Fruit fly (Drosophila melanogaster) whole organism, embryonic: ENCODE measurements around the gene CG7430.

Source experiments
- Adf1 ChIP-seq: fragments of 200-800 bp; sonication (Bioruptor generic); IDR thresholded peaks from 2 replicates; pipeline ENCODE4 v1.3.6; 2022; ENCODE audit warnings: missing biosample characterization, missing genetic modification characterization
- Asciz ChIP-seq: fragments of 200-800 bp; sonication (Bioruptor generic); optimal IDR thresholded peaks from 2 replicates; lab custom pipeline; 2017; ENCODE audit warnings: missing biosample characterization, mild to moderate bottlenecking, missing genetic modification characterization, missing genetic modification reagents
- BEAF-32 ChIP-seq: fragments of 200-800 bp; sonication (Bioruptor generic); optimal IDR thresholded peaks from 3 replicates; lab custom pipeline; 2017; ENCODE audit warnings: missing biosample characterization, missing genetic modification characterization, mild to moderate bottlenecking, moderate library complexity, missing genetic modification reagents
- BtbVII ChIP-seq: fragments of 200-800 bp; sonication (Bioruptor generic); optimal IDR thresholded peaks from 3 replicates; lab custom pipeline; 2017; ENCODE audit warnings: missing biosample characterization, mild to moderate bottlenecking, missing genetic modification characterization
- CG11695 ChIP-seq: fragments of 200-800 bp; sonication (Bioruptor generic); IDR thresholded peaks from 3 replicates; pipeline ENCODE4 v1.3.6; 2022; ENCODE audit warnings: missing biosample characterization, missing genetic modification characterization
- CG12769 ChIP-seq: fragments of 200-800 bp; sonication (Bioruptor generic); optimal IDR thresholded peaks from 2 replicates; lab custom pipeline; 2019; ENCODE audit warnings: missing biosample characterization, mild to moderate bottlenecking, missing genetic modification characterization, moderate library complexity
- CG13296 ChIP-seq: fragments of 200-800 bp; sonication (Bioruptor generic); optimal IDR thresholded peaks from 3 replicates; lab custom pipeline; 2018; ENCODE audit warnings: missing biosample characterization, mild to moderate bottlenecking, missing genetic modification characterization
- CG13894 ChIP-seq: fragments of 200-800 bp; sonication (Bioruptor generic); optimal IDR thresholded peaks from 3 replicates; lab custom pipeline; 2018; ENCODE audit warnings: missing biosample characterization, mild to moderate bottlenecking, missing genetic modification characterization, moderate library complexity
- CG1603 ChIP-seq: fragments of 200-800 bp; sonication (Bioruptor generic); optimal IDR thresholded peaks from 2 replicates; lab custom pipeline; 2019; ENCODE audit warnings: missing biosample characterization, mild to moderate bottlenecking, missing genetic modification characterization, moderate library complexity
- CG17385 ChIP-seq: fragments of 200-800 bp; sonication (Bioruptor generic); optimal IDR thresholded peaks from 3 replicates; lab custom pipeline; 2018; ENCODE audit warnings: missing biosample characterization, mild to moderate bottlenecking, missing genetic modification characterization
- CG2120 ChIP-seq: fragments of 200-800 bp; sonication (Bioruptor generic); optimal IDR thresholded peaks from 3 replicates; lab custom pipeline; 2016; ENCODE audit warnings: missing biosample characterization, missing genetic modification characterization
- CG3163 ChIP-seq: fragments of 200-800 bp; sonication (Bioruptor generic); optimal IDR thresholded peaks from 3 replicates; lab custom pipeline; 2016; ENCODE audit warnings: missing biosample characterization, missing genetic modification characterization
- CG32532 ChIP-seq: fragments of 200-800 bp; sonication (Bioruptor generic); IDR thresholded peaks from 2 replicates; pipeline ENCODE4 v1.3.6; 2022; ENCODE audit warnings: missing biosample characterization, missing genetic modification characterization
- CG33557 ChIP-seq: fragments of 200-800 bp; sonication (Bioruptor generic); optimal IDR thresholded peaks from 2 replicates; lab custom pipeline; 2019; ENCODE audit warnings: missing biosample characterization, mild to moderate bottlenecking, missing genetic modification characterization, moderate library complexity
- CG34224 ChIP-seq: fragments of 200-800 bp; sonication (Bioruptor generic); IDR thresholded peaks from 3 replicates; pipeline ENCODE4 v1.3.6; 2022; ENCODE audit warnings: missing biosample characterization, missing genetic modification characterization; ENCODE audit not compliant: partially characterized antibody
- CG34422 ChIP-seq: fragments of 200-800 bp; sonication (Bioruptor generic); IDR thresholded peaks from 3 replicates; pipeline ENCODE4 v1.3.6; 2022; ENCODE audit warnings: missing biosample characterization, missing genetic modification characterization
- CG6175 ChIP-seq: fragments of 200-800 bp; sonication (Bioruptor generic); IDR thresholded peaks from 3 replicates; pipeline ENCODE4 v1.3.6; 2022; ENCODE audit warnings: missing biosample characterization, missing genetic modification characterization
- CG7987 ChIP-seq: fragments of 200-800 bp; sonication (Bioruptor generic); optimal IDR thresholded peaks from 2 replicates; lab custom pipeline; 2018; ENCODE audit warnings: missing biosample characterization, mild to moderate bottlenecking, missing genetic modification characterization, moderate library complexity
- Camta ChIP-seq: fragments of 200-800 bp; sonication (Bioruptor generic); optimal IDR thresholded peaks from 2 replicates; lab custom pipeline; 2016; ENCODE audit warnings: missing biosample characterization, missing genetic modification characterization
- HLH4C ChIP-seq: fragments of 200-800 bp; sonication (Bioruptor generic); IDR thresholded peaks from 3 replicates; pipeline ENCODE4 v1.3.6; 2022; ENCODE audit warnings: missing biosample characterization, missing genetic modification characterization; ENCODE audit not compliant: partially characterized antibody
- Hmr ChIP-seq: fragments of 200-800 bp; sonication (Bioruptor generic); optimal IDR thresholded peaks from 3 replicates; lab custom pipeline; 2017; ENCODE audit warnings: mild to moderate bottlenecking, missing biosample characterization, missing genetic modification reagents, missing genetic modification characterization
- Hsf ChIP-seq: fragments of 200-800 bp; sonication (Bioruptor generic); optimal IDR thresholded peaks from 3 replicates; lab custom pipeline; 2016; ENCODE audit warnings: missing biosample characterization, missing genetic modification characterization
- MBD-R2 ChIP-seq: fragments of 200-800 bp; sonication (Bioruptor generic); IDR thresholded peaks from 2 replicates; pipeline ENCODE4 v1.3.6; 2022; ENCODE audit warnings: missing biosample characterization, missing genetic modification characterization
- Myb ChIP-seq: fragments of 200-800 bp; sonication (Bioruptor generic); optimal IDR thresholded peaks from 2 replicates; lab custom pipeline; 2016; ENCODE audit warnings: missing biosample characterization, missing genetic modification characterization
- Trl ChIP-seq, 3 experiments: fragments of >200 bp in 2 of 3; fragments of 200-800 bp in 1 of 3; sonication (Bioruptor generic) in 1 of 3; optimal IDR thresholded peaks; 2 replicates in 1 of 3; 3 replicates in 2 of 3; lab custom pipeline; 2016 to 2017; ENCODE audit warnings: missing biosample characterization in 1 of 3, missing genetic modification characterization in 1 of 3
- ab ChIP-seq: fragments of 200-800 bp; sonication (Bioruptor generic); optimal IDR thresholded peaks from 2 replicates; lab custom pipeline; 2016; ENCODE audit warnings: missing biosample characterization, missing genetic modification characterization
- cwo ChIP-seq: fragments of 200-800 bp; sonication (Bioruptor generic); optimal IDR thresholded peaks from 3 replicates; lab custom pipeline; 2017; ENCODE audit warnings: missing biosample characterization, missing genetic modification characterization, mild to moderate bottlenecking, moderate library complexity, missing genetic modification reagents
- emc ChIP-seq: fragments of 200-800 bp; sonication (Bioruptor generic); optimal IDR thresholded peaks from 2 replicates; lab custom pipeline; 2016; ENCODE audit warnings: missing biosample characterization, missing genetic modification characterization
- ewg ChIP-seq: fragments of 200-800 bp; sonication (Bioruptor generic); optimal IDR thresholded peaks from 3 replicates; lab custom pipeline; 2017; ENCODE audit warnings: mild to moderate bottlenecking, missing biosample characterization, missing genetic modification reagents, missing genetic modification characterization
- fu2 ChIP-seq: fragments of 200-800 bp; sonication (Bioruptor generic); optimal IDR thresholded peaks from 2 replicates; lab custom pipeline; 2016; ENCODE audit warnings: missing biosample characterization, missing genetic modification characterization
- gro ChIP-seq: fragments of 200-800 bp; sonication (Bioruptor generic); optimal IDR thresholded peaks from 2 replicates; lab custom pipeline; 2016; ENCODE audit warnings: missing biosample characterization, missing genetic modification characterization
- hth ChIP-seq: fragments of >200 bp; optimal IDR thresholded peaks from 2 replicates; lab custom pipeline; 2017; ENCODE audit warnings: inconsistent platforms
- kah ChIP-seq: fragments of 200-800 bp; sonication (Bioruptor generic); optimal IDR thresholded peaks from 2 replicates; lab custom pipeline; 2018; ENCODE audit warnings: missing biosample characterization, mild to moderate bottlenecking, missing genetic modification characterization
- lilli ChIP-seq: fragments of 200-800 bp; sonication (Bioruptor generic); optimal IDR thresholded peaks from 3 replicates; lab custom pipeline; 2016; ENCODE audit warnings: missing biosample characterization, missing genetic modification characterization
- mam ChIP-seq: fragments of 200-800 bp; sonication (Bioruptor generic); optimal IDR thresholded peaks from 3 replicates; lab custom pipeline; 2016; ENCODE audit warnings: missing biosample characterization, missing genetic modification characterization
- mirr ChIP-seq: fragments of 200-800 bp; sonication (Bioruptor generic); optimal IDR thresholded peaks from 3 replicates; lab custom pipeline; 2018; ENCODE audit warnings: missing biosample characterization, mild to moderate bottlenecking, missing genetic modification characterization
- nerfin-2 ChIP-seq: fragments of 200-800 bp; sonication (Bioruptor generic); IDR thresholded peaks from 2 replicates; pipeline ENCODE4 v1.3.6; 2022; ENCODE audit warnings: missing biosample characterization, missing genetic modification characterization; ENCODE audit not compliant: partially characterized antibody
- pan ChIP-seq, 4 experiments: fragments of >200 bp in 3 of 4; fragments of 200-800 bp in 1 of 4; sonication (Bioruptor generic) in 1 of 4; optimal IDR thresholded peaks in 3 of 4; IDR thresholded peaks in 1 of 4; 2 replicates each; pipeline versions ENCODE4 v1.3.6 to Lab custom; 2017 to 2022; ENCODE audit warnings: missing biosample characterization in 2 of 4, missing genetic modification characterization in 2 of 4, mixed read lengths in 1 of 4
- pho ChIP-seq: fragments of 200-800 bp; sonication (Bioruptor generic); optimal IDR thresholded peaks from 2 replicates; lab custom pipeline; 2016; ENCODE audit warnings: missing biosample characterization, missing genetic modification characterization
- prd ChIP-seq, 3 experiments: fragments of >200 bp in 2 of 3; fragments of 200-800 bp in 1 of 3; sonication (Bioruptor generic) in 1 of 3; optimal IDR thresholded peaks in 2 of 3; IDR thresholded peaks in 1 of 3; 2 replicates in 2 of 3; 3 replicates in 1 of 3; pipeline versions ENCODE4 v1.3.6 to Lab custom; 2017 to 2022; ENCODE audit warnings: missing biosample characterization in 1 of 3, missing genetic modification characterization in 1 of 3
- pros ChIP-seq: fragments of 200-800 bp; sonication (Bioruptor generic); optimal IDR thresholded peaks from 3 replicates; lab custom pipeline; 2019; ENCODE audit warnings: missing biosample characterization, mild to moderate bottlenecking, missing genetic modification characterization, moderate library complexity
- rib ChIP-seq: fragments of 200-800 bp; sonication (Bioruptor generic); IDR thresholded peaks from 2 replicates; pipeline ENCODE4 v1.3.6; 2022; ENCODE audit warnings: missing biosample characterization, missing genetic modification characterization
- sna ChIP-seq: fragments of 200-800 bp; sonication (Bioruptor generic); IDR thresholded peaks from 2 replicates; pipeline ENCODE4 v1.3.6; 2022; ENCODE audit warnings: missing biosample characterization, missing genetic modification characterization; ENCODE audit not compliant: partially characterized antibody
- stc ChIP-seq: fragments of 200-800 bp; sonication (Bioruptor generic); IDR thresholded peaks from 2 replicates; pipeline ENCODE4 v1.3.6; 2022; ENCODE audit warnings: missing biosample characterization, missing genetic modification characterization
- stwl ChIP-seq: fragments of 200-800 bp; sonication (Bioruptor generic); optimal IDR thresholded peaks from 3 replicates; lab custom pipeline; 2018; ENCODE audit warnings: missing biosample characterization, mild to moderate bottlenecking, missing genetic modification characterization, moderate library complexity
- unc-4 ChIP-seq: fragments of 200-800 bp; sonication (Bioruptor generic); IDR thresholded peaks from 2 replicates; pipeline ENCODE4 v1.3.6; 2022; ENCODE audit warnings: missing biosample characterization, missing genetic modification characterization; ENCODE audit not compliant: partially characterized antibody
- zfh2 ChIP-seq: fragments of 200-800 bp; sonication (Bioruptor generic); optimal IDR thresholded peaks from 2 replicates; lab custom pipeline; 2016; ENCODE audit warnings: missing biosample characterization, missing genetic modification characterization

The CG7430 gene

dm6 chr3L:17841085-17841606, 5.6 kb upstream of the CG7430 start, which contains the start of gene CG5577 (continued):
- TF ChIP-seq CG32532 (peak; percentile 68), unc-4 (GFP tag; lab: Robert Waterston, UW) (peak; percentile 75), HLH4C (GFP tag; lab: Robert Waterston, UW) (peak; percentile 48; the same call in 1 of the 3 replicates), Hsf (GFP tag; lab: Kevin White, UChicago) (peak; percentile 7), pho (GFP tag; lab: Kevin White, UChicago) (peak; percentile 11), kah (GFP tag; lab: Kevin White, UChicago) (no peak), Trl (optimal IDR thresholded peaks at IDR 0.05; lab: Kevin White, UChicago) (peak; percentile 38 to 75), Trl (GFP tag; optimal IDR thresholded peaks at IDR 0.05; lab: Kevin White, UChicago) (peak; percentile 9), BtbVII (GFP tag; lab: Kevin White, UChicago) (peak; percentile 7), Camta (GFP tag; lab: Kevin White, UChicago) (no peak), CG12769 (peak; percentile 82), pros (GFP tag; lab: Kevin White, UChicago) (peak; percentile 38), CG34422 (GFP tag; lab: Robert Waterston, UW) (peak; percentile 41; the same call in 1 of the 3 replicates), CG6175 (GFP tag; lab: Robert Waterston, UW) (peak; percentile 97), CG17385 (GFP tag; lab: Kevin White, UChicago) (no peak), MBD-R2 (GFP tag; lab: Robert Waterston, UW) (peak; percentile 15; the same call in 1 of the 2 replicates), Hmr (GFP tag; lab: Kevin White, UChicago) (peak; percentile 46), fu2 (no peak), Asciz (GFP tag; lab: Kevin White, UChicago) (no peak), stc (GFP tag; lab: Robert Waterston, UW) (peak; percentile 42; the same call in 1 of the 2 replicates), hth (lab: Kevin White, UChicago) (no peak), cwo (GFP tag; lab: Kevin White, UChicago) (peak; percentile 40), CG3163 (GFP tag; lab: Kevin White, UChicago) (peak; percentile 14), CG13296 (peak; percentile 55), prd (optimal IDR thresholded peaks at IDR 0.05; lab: Kevin White, UChicago) (no peak), prd (GFP tag; IDR thresholded peaks at IDR 0.05; lab: Robert Waterston, UW) (0 out of 3 replicates have a peak, but pooled peaks have one; percentile 35), CG11695 (GFP tag; lab: Robert Waterston, UW) (no peak), CG34224 (GFP tag; lab: Robert Waterston, UW) (peak; percentile 60), mam (peak; percentile 22), nerfin-2 (GFP tag; lab: Robert Waterston, UW) (0 out of 2 replicates have a peak, but pooled peaks have one; percentile 16), CG33557 (GFP tag; lab: Kevin White, UChicago) (no peak), stwl (tag; lab: Kevin White, UChicago) (peak; percentile 8), BEAF-32 (GFP tag; lab: Kevin White, UChicago) (peak; percentile 60), emc (GFP tag; lab: Kevin White, UChicago) (no peak), Adf1 (GFP tag; lab: Robert Waterston, UW) (peak; percentile 71; the same call in 1 of the 2 replicates), ewg (GFP tag; lab: Kevin White, UChicago) (no peak), pan (optimal IDR thresholded peaks at IDR 0.05; lab: Kevin White, UChicago) (no peak), pan (GFP tag; optimal IDR thresholded peaks at IDR 0.05 in 1 of 2, IDR thresholded peaks at IDR 0.05 in 1 of 2) (no peak), mirr (GFP tag; lab: Kevin White, UChicago) (peak; percentile 57), lilli (GFP tag; lab: Kevin White, UChicago) (peak; percentile 30), sna (GFP tag; lab: Robert Waterston, UW) (peak; percentile 78), CG1603 (tag; lab: Kevin White, UChicago) (peak; percentile 9), ab (GFP tag; lab: Kevin White, UChicago) (no peak), CG2120 (GFP tag; lab: Kevin White, UChicago) (peak; percentile 56), gro (no peak), rib (GFP tag; lab: Robert Waterston, UW) (peak; percentile 59; the same call in 1 of the 2 replicates), CG13894 (tag; lab: Kevin White, UChicago) (peak; percentile 53), Myb (GFP tag; lab: Kevin White, UChicago) (peak; percentile 10), CG7987 (peak; percentile 28), zfh2 (GFP tag; lab: Kevin White, UChicago) (peak; percentile 9)
